Worm (Caenorhabditis elegans) whole organism, L2 larva: ENCODE results near the gene cutl-26.

Source experiments
- R02D3.7 ChIP-seq: fragments of 150-350 bp; optimal IDR thresholded peaks from 2 replicates; lab custom pipeline; 2014; ENCODE audit warnings: missing biosample characterization, missing genetic modification characterization
- lin-11 ChIP-seq: fragments of 150-350 bp; sonication (generic microtip); optimal IDR thresholded peaks from 2 replicates; lab custom pipeline; 2014; ENCODE audit warnings: missing biosample characterization, missing genetic modification characterization, inconsistent platforms, mixed read lengths
- mab-5 ChIP-seq: fragments of 150-350 bp; optimal IDR thresholded peaks from 2 replicates; lab custom pipeline; 2014; ENCODE audit warnings: missing biosample characterization, missing genetic modification characterization
- mdl-1 ChIP-seq, 2 experiments: fragments of 150-350 bp in 1 of 2; sonication (generic microtip) in 1 of 2; optimal IDR thresholded peaks; 2 replicates each; lab custom pipeline; 2017; ENCODE audit warnings: missing biosample characterization in 2 of 2, missing genetic modification characterization in 2 of 2
- nhr-11 ChIP-seq: fragments of 150-350 bp; optimal IDR thresholded peaks from 2 replicates; lab custom pipeline; 2014; ENCODE audit warnings: missing biosample characterization, missing genetic modification characterization
- unc-55 ChIP-seq: fragments of 150-350 bp; sonication (generic microtip); optimal IDR thresholded peaks from 3 replicates; lab custom pipeline; 2014; ENCODE audit warnings: missing biosample characterization, missing genetic modification reagents, missing genetic modification characterization
- unc-62 ChIP-seq: fragments of 150-350 bp; optimal IDR thresholded peaks from 2 replicates; lab custom pipeline; 2014; ENCODE audit warnings: missing biosample characterization, missing genetic modification reagents, missing genetic modification characterization
- zag-1 ChIP-seq: fragments of 150-350 bp; optimal IDR thresholded peaks from 2 replicates; lab custom pipeline; 2014; ENCODE audit warnings: missing biosample characterization, missing genetic modification characterization
- ztf-1 ChIP-seq: fragments of 200-800 bp; sonication (Bioruptor generic); conservative IDR thresholded peaks from 2 replicates; pipeline ENCODE4 v1.3.6; 2022; ENCODE audit warnings: missing genetic modification characterization, missing compliant biosample characterization
- ztf-11 ChIP-seq: sonication (generic microtip); optimal IDR thresholded peaks from 2 replicates; lab custom pipeline; 2017; ENCODE audit warnings: missing biosample characterization, missing genetic modification characterization

ce11 chrIV:716323-716722 lies 8.8 kb upstream of the cutl-26 start, which contains the start of gene clec-164:
- TF ChIP-seq lin-11 (tag; lab: Kevin White, UChicago): no peak
- TF ChIP-seq unc-62 (GFP tag; lab: Kevin White, UChicago): no peak
- no peak for TF ChIP-seq nhr-11
- TF ChIP-seq ztf-1 (GFP tag; lab: Robert Waterston, UW): no peak
- no peak for TF ChIP-seq ztf-11 (tag; lab: Kevin White, UChicago)
- no peak for TF ChIP-seq mab-5 (tag; lab: Kevin White, UChicago)
- no peak for TF ChIP-seq zag-1 (tag; lab: Kevin White, UChicago)
- TF ChIP-seq R02D3.7 (tag; lab: Kevin White, UChicago): no peak
- TF ChIP-seq unc-55: no peak
- no peak for TF ChIP-seq mdl-1 (tag; optimal IDR thresholded peaks at IDR 0.05; lab: Kevin White, UChicago)
